Fruit fly (Drosophila melanogaster) whole organism, pupa: ENCODE data around the gene Hrb98DE.

ENCODE experiments used
- CG14655 ChIP-seq: fragments of 200-800 bp; sonication (Bioruptor generic); optimal IDR thresholded peaks from 3 replicates; lab custom pipeline; 2017; ENCODE audit warnings: mild to moderate bottlenecking, missing biosample characterization, missing genetic modification reagents, missing genetic modification characterization
- CG9948 ChIP-seq: fragments of 200-800 bp; sonication (Bioruptor generic); optimal IDR thresholded peaks from 2 replicates; lab custom pipeline; 2018; ENCODE audit warnings: missing biosample characterization, mild to moderate bottlenecking, missing genetic modification characterization, moderate library complexity
- Pif1A ChIP-seq: fragments of 200-800 bp; sonication (Bioruptor generic); optimal IDR thresholded peaks from 3 replicates; lab custom pipeline; 2016; ENCODE audit warnings: missing biosample characterization, missing genetic modification characterization
- Pif1B ChIP-seq: fragments of 200-800 bp; sonication (Bioruptor generic); optimal IDR thresholded peaks from 3 replicates; lab custom pipeline; 2016; ENCODE audit warnings: missing biosample characterization, missing genetic modification characterization

dm6 chr3R:28596357-28596756 lies 3.3 kb upstream of the Hrb98DE start:
- TF ChIP-seq CG9948 (tag; lab: Kevin White, UChicago) (no peak), Pif1B (GFP tag; lab: Kevin White, UChicago) (no peak), CG14655 (GFP tag; lab: Kevin White, UChicago) (no peak), Pif1A (GFP tag; lab: Kevin White, UChicago) (no peak)
